Fruit fly (Drosophila melanogaster): ENCODE data around the gene CheB38a.

CheB38a gene

dm6 chr2L:20864764-20865265 lies 46.5 kb upstream of the CheB38a start, which contains the start of gene CG9338 (continued):
- TF ChIP-seq CG4328 (GFP tag; optimal IDR thresholded peaks at IDR 0.05) (peak; percentile 93), CG11504 (tag; optimal IDR thresholded peaks at IDR 0.05) (peak; percentile 84), sens (GFP tag) (peak; percentile 96), CG1832 (GFP tag; optimal IDR thresholded peaks at IDR 0.05) (no peak), stwl (tag; optimal IDR thresholded peaks at IDR 0.05) (no peak), Gug (GFP tag; IDR thresholded peaks at IDR 0.05) (peak; percentile 87), CG3847 (GFP tag; IDR thresholded peaks at IDR 0.05) (peak; percentile 70), CG31224 (GFP tag; IDR thresholded peaks at IDR 0.05) (peak; percentile 91), CG14050 (GFP tag; IDR thresholded peaks at IDR 0.05) (peak; percentile 60), Stat92E (GFP tag; optimal IDR thresholded peaks at IDR 0.05) (peak in 1 of 3 experiments; percentile 77), CG12071 (GFP tag; optimal IDR thresholded peaks at IDR 0.05) (peak; percentile 91), CG3163 (GFP tag; optimal IDR thresholded peaks at IDR 0.05) (peak; percentile 56), scrt (GFP tag; optimal IDR thresholded peaks at IDR 0.05) (peak; percentile 94), NC2α (GFP tag; optimal IDR thresholded peaks at IDR 0.05) (peak; percentile 41), CG2875 (GFP tag; optimal IDR thresholded peaks at IDR 0.05) (peak; percentile 14), Nf-YB (GFP tag; optimal IDR thresholded peaks at IDR 0.05) (peak; percentile 57), Gsc (GFP tag; IDR thresholded peaks at IDR 0.05) (no peak), CG34422 (GFP tag; IDR thresholded peaks at IDR 0.05) (peak; percentile 94; the same call in 2 of the 3 replicates), en (GFP tag; optimal IDR thresholded peaks at IDR 0.05) (peak; percentile 71), D19B (GFP tag; optimal IDR thresholded peaks at IDR 0.05) (peak; percentile 98), Usf (GFP tag; optimal IDR thresholded peaks at IDR 0.05) (peak; percentile 47), stc (GFP tag; IDR thresholded peaks at IDR 0.05) (peak; percentile 95), CG5180 (GFP tag; optimal IDR thresholded peaks at IDR 0.05) (peak; percentile 88), CG6791 (GFP tag; IDR thresholded peaks at IDR 0.05; ENCODE audit: partially characterized antibody) (no peak; the same call in 2 of the 3 replicates), Six4 (GFP tag; optimal IDR thresholded peaks at IDR 0.05) (peak; percentile 92), z (GFP tag; IDR thresholded peaks at IDR 0.05) (peak; percentile 96), Xrp1 (GFP tag; IDR thresholded peaks at IDR 0.05) (peak; percentile 95), p53 (GFP tag; optimal IDR thresholded peaks at IDR 0.05) (peak; percentile 53), CG11093 (GFP tag; IDR thresholded peaks at IDR 0.05) (peak; percentile 93), Ets97D (GFP tag; optimal IDR thresholded peaks at IDR 0.05) (peak; percentile 34), CG12769 (tag; optimal IDR thresholded peaks at IDR 0.05) (peak; percentile 76), Kr (GFP tag; optimal IDR thresholded peaks at IDR 0.05) (no peak), Pdp1 (GFP tag; optimal IDR thresholded peaks at IDR 0.05) (peak; percentile 75 to 84), CG15514 (GFP tag; optimal IDR thresholded peaks at IDR 0.05) (peak; percentile 86), HHEX (GFP tag; optimal IDR thresholded peaks at IDR 0.05) (peak; percentile 95), CG17612 (GFP tag; IDR thresholded peaks at IDR 0.05) (peak; percentile 90), schlank (tag; optimal IDR thresholded peaks at IDR 0.05) (peak; percentile 31), ken (GFP tag; IDR thresholded peaks at IDR 0.05) (no peak; the same call in 2 of the 3 replicates), klu (GFP tag; IDR thresholded peaks at IDR 0.05) (no peak; the same call in 1 of the 2 replicates), CG9727 (GFP tag; optimal IDR thresholded peaks at IDR 0.05) (peak; percentile 74), CHES-1-like (GFP tag; optimal IDR thresholded peaks at IDR 0.05) (peak; percentile 88), CG15269 (tag; optimal IDR thresholded peaks at IDR 0.05) (peak; percentile 71), fd3F (GFP tag; optimal IDR thresholded peaks at IDR 0.05) (peak; percentile 72), dpn (GFP tag; optimal IDR thresholded peaks at IDR 0.05) (peak; percentile 85 to 86), kah (GFP tag; optimal IDR thresholded peaks at IDR 0.05) (peak; percentile 87), tx (GFP tag; optimal IDR thresholded peaks at IDR 0.05) (peak; percentile 70), CG1603 (tag; optimal IDR thresholded peaks at IDR 0.05) (peak; percentile 75), gsb-n (tag; optimal IDR thresholded peaks at IDR 0.05) (peak; percentile 43), Mad (GFP tag; optimal IDR thresholded peaks at IDR 0.05) (peak; percentile 60), CoRest (tag; optimal IDR thresholded peaks at IDR 0.05) (peak; percentile 83)

Measured in whole organism, embryonic.